Fruit fly (Drosophila melanogaster) whole organism, pupa: ENCODE data around the gene CG5861.

Experiments used
- CG10348 ChIP-seq: fragments of 200-800 bp; sonication (Bioruptor generic); IDR thresholded peaks from 2 replicates; pipeline ENCODE4 v1.3.6; 2022; ENCODE audit warnings: missing biosample characterization, missing genetic modification characterization
- CG12605 ChIP-seq: fragments of 200-800 bp; sonication (Bioruptor generic); IDR thresholded peaks from 2 replicates; pipeline ENCODE4 v1.3.6; 2022; ENCODE audit warnings: missing biosample characterization, missing genetic modification characterization
- CG13204 ChIP-seq: fragments of 200-800 bp; sonication (Bioruptor generic); optimal IDR thresholded peaks from 2 replicates; lab custom pipeline; 2018; ENCODE audit warnings: missing biosample characterization, mild to moderate bottlenecking, missing genetic modification characterization, moderate library complexity
- CG14655 ChIP-seq: fragments of 200-800 bp; sonication (Bioruptor generic); optimal IDR thresholded peaks from 3 replicates; lab custom pipeline; 2017; ENCODE audit warnings: mild to moderate bottlenecking, missing biosample characterization, missing genetic modification reagents, missing genetic modification characterization
- CG15710 ChIP-seq: fragments of 200-800 bp; sonication (Bioruptor generic); optimal IDR thresholded peaks from 2 replicates; lab custom pipeline; 2018; ENCODE audit warnings: missing biosample characterization, mild to moderate bottlenecking, missing genetic modification characterization, moderate library complexity
- CG17806 ChIP-seq: fragments of 200-800 bp; sonication (Bioruptor generic); optimal IDR thresholded peaks from 2 replicates; lab custom pipeline; 2018; ENCODE audit warnings: missing biosample characterization, mild to moderate bottlenecking, missing genetic modification characterization, moderate library complexity
- CG32121 ChIP-seq: fragments of 200-800 bp; sonication (Bioruptor generic); IDR thresholded peaks from 2 replicates; pipeline ENCODE4 v1.3.6; 2022; ENCODE audit warnings: missing biosample characterization, missing genetic modification characterization
- CG34367 ChIP-seq: fragments of 200-800 bp; sonication (Bioruptor generic); optimal IDR thresholded peaks from 2 replicates; lab custom pipeline; 2018; ENCODE audit warnings: missing biosample characterization, mild to moderate bottlenecking, missing genetic modification characterization
- CG4496 ChIP-seq: fragments of 200-800 bp; sonication (Bioruptor generic); IDR thresholded peaks from 3 replicates; pipeline ENCODE4 v1.3.6; 2022; ENCODE audit warnings: missing biosample characterization, missing genetic modification characterization
- CG8159 ChIP-seq: fragments of 200-800 bp; sonication (Bioruptor generic); optimal IDR thresholded peaks from 3 replicates; lab custom pipeline; 2018; ENCODE audit warnings: missing biosample characterization, mild to moderate bottlenecking, missing genetic modification characterization, moderate library complexity
- CG8301 ChIP-seq: fragments of 200-800 bp; sonication (Bioruptor generic); optimal IDR thresholded peaks from 2 replicates; lab custom pipeline; 2018; ENCODE audit warnings: missing biosample characterization, mild to moderate bottlenecking, missing genetic modification characterization
- CG9948 ChIP-seq: fragments of 200-800 bp; sonication (Bioruptor generic); optimal IDR thresholded peaks from 2 replicates; lab custom pipeline; 2018; ENCODE audit warnings: missing biosample characterization, mild to moderate bottlenecking, missing genetic modification characterization, moderate library complexity
- D1 ChIP-seq: fragments of 200-800 bp; sonication (Bioruptor generic); optimal IDR thresholded peaks from 2 replicates; lab custom pipeline; 2018; ENCODE audit warnings: missing biosample characterization, mild to moderate bottlenecking, missing genetic modification characterization, moderate library complexity
- EcR ChIP-seq: fragments of 200-800 bp; sonication (Bioruptor generic); optimal IDR thresholded peaks from 3 replicates; lab custom pipeline; 2019; ENCODE audit warnings: missing biosample characterization, missing genetic modification characterization, mild to moderate bottlenecking, moderate library complexity, missing genetic modification reagents
- Ets98B ChIP-seq: fragments of 200-800 bp; sonication (Bioruptor generic); IDR thresholded peaks from 2 replicates; pipeline ENCODE4 v1.3.6; 2022; ENCODE audit warnings: missing biosample characterization, missing genetic modification characterization
- Pif1A ChIP-seq: fragments of 200-800 bp; sonication (Bioruptor generic); optimal IDR thresholded peaks from 3 replicates; lab custom pipeline; 2016; ENCODE audit warnings: missing biosample characterization, missing genetic modification characterization
- Pif1B ChIP-seq: fragments of 200-800 bp; sonication (Bioruptor generic); optimal IDR thresholded peaks from 3 replicates; lab custom pipeline; 2016; ENCODE audit warnings: missing biosample characterization, missing genetic modification characterization
- Snoo ChIP-seq: fragments of 200-800 bp; sonication (Bioruptor generic); optimal IDR thresholded peaks from 3 replicates; lab custom pipeline; 2017; ENCODE audit warnings: missing biosample characterization, mild to moderate bottlenecking, missing genetic modification characterization, inconsistent platforms
- fd96Ca ChIP-seq: fragments of 200-800 bp; sonication (Bioruptor generic); IDR thresholded peaks from 3 replicates; pipeline ENCODE4 v1.3.6; 2022; ENCODE audit warnings: missing biosample characterization, missing genetic modification characterization
- gl ChIP-seq: fragments of 200-800 bp; sonication (Bioruptor generic); optimal IDR thresholded peaks from 2 replicates; lab custom pipeline; 2018; ENCODE audit warnings: missing biosample characterization, mild to moderate bottlenecking, missing genetic modification characterization
- rn ChIP-seq: fragments of 200-800 bp; sonication (Bioruptor generic); IDR thresholded peaks from 2 replicates; pipeline ENCODE4 v1.3.6; 2022; ENCODE audit warnings: missing biosample characterization, missing genetic modification characterization

CG5861 gene

dm6 chr2L:16351805-16352584, 44.9 kb upstream of the CG5861 start:
- TF ChIP-seq Pif1B (GFP tag; lab: Kevin White, UChicago) (no peak), CG4496 (GFP tag; lab: Robert Waterston, UW) (0 out of 3 replicates have a peak, but pooled peaks have one; percentile 18), fd96Ca (GFP tag; lab: Robert Waterston, UW) (no peak), CG17806 (tag; lab: Kevin White, UChicago) (no peak)

- TF ChIP-seq CG8159 (peak; percentile 99), CG13204 (GFP tag; lab: Kevin White, UChicago) (peak; percentile 98), CG10348 (peak; percentile 82), CG14655 (GFP tag; lab: Kevin White, UChicago) (peak; percentile 99), CG15710 (tag; lab: Kevin White, UChicago) (peak; percentile 99), Snoo (tag; lab: Kevin White, UChicago) (peak; percentile 99), Ets98B (GFP tag; lab: Robert Waterston, UW) (peak; percentile 99), CG4496 (GFP tag; lab: Robert Waterston, UW) (peak; percentile 99), rn (GFP tag; lab: Robert Waterston, UW) (peak; percentile 97), CG12605 (peak; percentile 99), Pif1A (peak; percentile 99), CG34367 (tag; lab: Kevin White, UChicago) (peak; percentile 99), CG8301 (tag; lab: Kevin White, UChicago) (peak; percentile 99), CG32121 (peak; percentile 99), D1 (tag; lab: Kevin White, UChicago) (peak; percentile 98), gl (peak; percentile 98), CG9948 (tag; lab: Kevin White, UChicago) (peak; percentile 99), EcR (GFP tag; lab: Kevin White, UChicago) (peak; percentile 73), fd96Ca (GFP tag; lab: Robert Waterston, UW) (peak; percentile 98), Pif1B (GFP tag; lab: Kevin White, UChicago) (peak; percentile 99), CG17806 (tag; lab: Kevin White, UChicago) (peak; percentile 99)
These were observed 43.9 kb upstream of the CG5861 start for dm6 chr2L:16350742-16351568.

- TF ChIP-seq EcR (GFP tag; lab: Kevin White, UChicago) (no peak), CG15710 (tag; lab: Kevin White, UChicago) (peak; percentile 46), CG32121 (peak; percentile 68), Snoo (tag; lab: Kevin White, UChicago) (peak; percentile 74), CG12605 (no peak; the same call in 1 of the 2 replicates), CG9948 (tag; lab: Kevin White, UChicago) (no peak), CG34367 (tag; lab: Kevin White, UChicago) (no peak), CG4496 (GFP tag; lab: Robert Waterston, UW) (peak; percentile 77; the same call in 2 of the 3 replicates), rn (GFP tag; lab: Robert Waterston, UW) (peak; percentile 45; the same call in 1 of the 2 replicates), Pif1A (no peak), CG17806 (tag; lab: Kevin White, UChicago) (peak; percentile 9), fd96Ca (GFP tag; lab: Robert Waterston, UW) (peak; percentile 62; the same call in 2 of the 3 replicates), Ets98B (GFP tag; lab: Robert Waterston, UW) (peak; percentile 40), CG13204 (GFP tag; lab: Kevin White, UChicago) (no peak), CG8159 (no peak)
These were observed 43.1 kb upstream of the CG5861 start for dm6 chr2L:16350160-16350633.

dm6 chr2L:16342224-16342623, 35.1 kb upstream of the CG5861 start, which contains the start of gene CG44405:
CG44405 (minus strand) TSS chr2L:16342324.
- TF ChIP-seq CG17806 (tag; lab: Kevin White, UChicago) (no peak), rn (GFP tag; lab: Robert Waterston, UW) (no peak), Pif1B (GFP tag; lab: Kevin White, UChicago) (no peak), Pif1A (no peak), Snoo (tag; lab: Kevin White, UChicago) (no peak), CG32121 (no peak), CG8159 (no peak), CG9948 (tag; lab: Kevin White, UChicago) (no peak), CG13204 (GFP tag; lab: Kevin White, UChicago) (no peak), CG8301 (tag; lab: Kevin White, UChicago) (no peak), D1 (tag; lab: Kevin White, UChicago) (no peak), fd96Ca (GFP tag; lab: Robert Waterston, UW) (no peak)

- no peak for TF ChIP-seq CG10348
- no peak for TF ChIP-seq CG15710 (tag; lab: Kevin White, UChicago)
- no peak for TF ChIP-seq gl
- no peak for TF ChIP-seq CG13204 (GFP tag; lab: Kevin White, UChicago)
- no peak for TF ChIP-seq CG17806 (tag; lab: Kevin White, UChicago)
- TF ChIP-seq CG8301 (tag; lab: Kevin White, UChicago): no peak
- no peak for TF ChIP-seq EcR (GFP tag; lab: Kevin White, UChicago)
- TF ChIP-seq Snoo (tag; lab: Kevin White, UChicago): no peak
- no peak for TF ChIP-seq Ets98B (GFP tag; lab: Robert Waterston, UW)
- no peak for TF ChIP-seq CG14655 (GFP tag; lab: Kevin White, UChicago)
- no peak for TF ChIP-seq CG4496 (GFP tag; lab: Robert Waterston, UW)
- no peak for TF ChIP-seq CG8159
- TF ChIP-seq CG9948 (tag; lab: Kevin White, UChicago): no peak
- TF ChIP-seq fd96Ca (GFP tag; lab: Robert Waterston, UW): no peak
- no peak for TF ChIP-seq D1 (tag; lab: Kevin White, UChicago)
- no peak for TF ChIP-seq Pif1B (GFP tag; lab: Kevin White, UChicago)
- TF ChIP-seq rn (GFP tag; lab: Robert Waterston, UW): no peak
- TF ChIP-seq CG12605: no peak
- TF ChIP-seq CG32121: no peak
- TF ChIP-seq, all 21 proteins: peak for 0
These were observed 33.2 kb upstream of the CG5861 start, which contains the start of gene CG42266 for dm6 chr2L:16340268-16340667. CG42266 (minus strand) TSS chr2L:16340368.
